Worm (Caenorhabditis elegans): ENCODE data around the gene ced-10.

ce11 chrIV:3515412-3516046 lies 6.2 kb upstream of the ced-10 start:
- TF ChIP-seq ztf-11 (tag; optimal IDR thresholded peaks at IDR 0.05), result no peak
- TF ChIP-seq elt-3 (tag; optimal IDR thresholded peaks at IDR 0.05), result no peak
- TF ChIP-seq ceh-82 (tag; optimal IDR thresholded peaks at IDR 0.05), result no peak
- TF ChIP-seq nhr-12 (tag; optimal IDR thresholded peaks at IDR 0.05), result no peak
- TF ChIP-seq ama-1 (optimal IDR thresholded peaks at IDR 0.05), result no peak
- TF ChIP-seq nhr-23 (tag; optimal IDR thresholded peaks at IDR 0.05), result no peak
- TF ChIP-seq unc-62 (GFP tag; optimal IDR thresholded peaks at IDR 0.05), result no peak
- peak; percentile 86 for TF ChIP-seq fos-1 (tag; optimal IDR thresholded peaks at IDR 0.05)
- TF ChIP-seq ZK546.5 (tag; optimal IDR thresholded peaks at IDR 0.05), result no peak
- TF ChIP-seq zag-1 (tag; optimal IDR thresholded peaks at IDR 0.05), result peak; percentile 45
- TF ChIP-seq nhr-6 (tag; optimal IDR thresholded peaks at IDR 0.05), result no peak
- no peak for TF ChIP-seq ztf-4 (tag; optimal IDR thresholded peaks at IDR 0.05)
- TF ChIP-seq peb-1 (tag; optimal IDR thresholded peaks at IDR 0.05), result no peak
